Fruit fly (Drosophila melanogaster) whole organism, adult: ENCODE data around the gene nSyb.

ENCODE experiments used
- CG11617 ChIP-seq: fragments of 200-800 bp; sonication (Bioruptor generic); optimal IDR thresholded peaks from 2 replicates; lab custom pipeline; 2017; ENCODE audit warnings: mild to moderate bottlenecking, missing biosample characterization, missing genetic modification reagents, missing genetic modification characterization
- CG1620 ChIP-seq: fragments of 200-800 bp; sonication (Bioruptor generic); optimal IDR thresholded peaks from 2 replicates; lab custom pipeline; 2016; ENCODE audit warnings: missing biosample characterization, missing genetic modification characterization
- CG7101 ChIP-seq: fragments of 200-800 bp; sonication (Bioruptor generic); optimal IDR thresholded peaks from 2 replicates; lab custom pipeline; 2018; ENCODE audit warnings: missing biosample characterization, mild to moderate bottlenecking, missing genetic modification characterization, moderate library complexity
- Crg-1 ChIP-seq: fragments of 200-800 bp; sonication (Bioruptor generic); optimal IDR thresholded peaks from 2 replicates; lab custom pipeline; 2016; ENCODE audit warnings: missing biosample characterization, missing genetic modification characterization
- bab1 ChIP-seq: fragments of 200-800 bp; sonication (Bioruptor generic); optimal IDR thresholded peaks from 3 replicates; lab custom pipeline; 2019; ENCODE audit warnings: missing biosample characterization, mild to moderate bottlenecking, missing genetic modification characterization, moderate library complexity
- cic ChIP-seq: fragments of 200-800 bp; sonication (Bioruptor generic); optimal IDR thresholded peaks from 2 replicates; lab custom pipeline; 2017; ENCODE audit warnings: missing biosample characterization, mild to moderate bottlenecking, missing genetic modification characterization, moderate library complexity
- cnc ChIP-seq, 2 experiments: fragments of >200 bp; optimal IDR thresholded peaks; 2 replicates each; lab custom pipeline; 2017
- kay ChIP-seq: fragments of 200-800 bp; sonication (Bioruptor generic); peaks from one replicate; lab custom pipeline; 2016; ENCODE audit warnings: missing biosample characterization, missing genetic modification characterization, borderline replicate concordance
- tj ChIP-seq: fragments of 200-800 bp; sonication (Bioruptor generic); optimal IDR thresholded peaks from 3 replicates; lab custom pipeline; 2017; ENCODE audit warnings: missing biosample characterization, mild to moderate bottlenecking, missing genetic modification characterization, moderate library complexity

dm6 chr3L:1653752-1654151 lies 16.2 kb upstream of the nSyb start:
- no peak for TF ChIP-seq cnc (optimal IDR thresholded peaks at IDR 0.05; lab: Kevin White, UChicago)
- no peak for TF ChIP-seq kay (GFP tag; lab: Kevin White, UChicago)
- TF ChIP-seq cic (GFP tag; lab: Kevin White, UChicago): peak; percentile 30
- no peak for TF ChIP-seq tj
- no peak for TF ChIP-seq bab1 (GFP tag; lab: Kevin White, UChicago)
- no peak for TF ChIP-seq CG11617
- no peak for TF ChIP-seq Crg-1
- TF ChIP-seq CG7101: no peak
- no peak for TF ChIP-seq CG1620 (GFP tag; lab: Kevin White, UChicago)
